Fruit fly (Drosophila melanogaster): ENCODE results near the gene CG9396.

CG9396 gene

dm6 chr3R:9598099-9598498, 26.7 kb upstream of the CG9396 start (continued):
- TF ChIP-seq CG31224 (GFP tag; IDR thresholded peaks at IDR 0.05) (no peak), unpg (GFP tag; optimal IDR thresholded peaks at IDR 0.05) (peak; percentile 63), Bgb (GFP tag; IDR thresholded peaks at IDR 0.05; ENCODE audit: partially characterized antibody) (no peak), Eip74EF (GFP tag; optimal IDR thresholded peaks at IDR 0.05) (no peak), wek (GFP tag; optimal IDR thresholded peaks at IDR 0.05) (no peak), Dip3 (GFP tag; optimal IDR thresholded peaks at IDR 0.05) (no peak), CG5245 (GFP tag; optimal IDR thresholded peaks at IDR 0.05) (peak; percentile 59), Mes4 (GFP tag; optimal IDR thresholded peaks at IDR 0.05) (peak; percentile 36), chn (GFP tag; optimal IDR thresholded peaks at IDR 0.05) (peak; percentile 39), CG16815 (GFP tag; optimal IDR thresholded peaks at IDR 0.05) (peak; percentile 40), tio (GFP tag; optimal IDR thresholded peaks at IDR 0.05) (peak; percentile 29), CG6175 (GFP tag; IDR thresholded peaks at IDR 0.05) (no peak), Spps (tag; optimal IDR thresholded peaks at IDR 0.05) (peak; percentile 62), CG4328 (GFP tag; optimal IDR thresholded peaks at IDR 0.05) (no peak), CTCF (GFP tag; optimal IDR thresholded peaks at IDR 0.05) (no peak), stc (GFP tag; IDR thresholded peaks at IDR 0.05) (no peak), fd96Cb (tag; optimal IDR thresholded peaks at IDR 0.05) (peak; percentile 75), gsb (GFP tag; IDR thresholded peaks at IDR 0.05) (no peak), CG15269 (tag; optimal IDR thresholded peaks at IDR 0.05) (peak; percentile 13), tx (GFP tag; optimal IDR thresholded peaks at IDR 0.05) (no peak), gfzf (GFP tag; optimal IDR thresholded peaks at IDR 0.05) (no peak), Ets97D (GFP tag; optimal IDR thresholded peaks at IDR 0.05) (no peak), sob (GFP tag; IDR thresholded peaks at IDR 0.05) (peak; percentile 20; the same call in 1 of the 2 replicates), Ets65A (GFP tag) (no peak), CG11398 (GFP tag; optimal IDR thresholded peaks at IDR 0.05) (no peak), CG13296 (GFP tag; optimal IDR thresholded peaks at IDR 0.05) (no peak), CG8944 (GFP tag; optimal IDR thresholded peaks at IDR 0.05) (peak; percentile 51), CG17802 (tag; optimal IDR thresholded peaks at IDR 0.05) (peak; percentile 26), inv (GFP tag; IDR thresholded peaks at IDR 0.05; ENCODE audit: partially characterized antibody) (no peak), D (optimal IDR thresholded peaks at IDR 0.05) (no peak), D (GFP tag; optimal IDR thresholded peaks at IDR 0.05) (peak; percentile 68), Oaz (GFP tag; IDR thresholded peaks at IDR 0.05) (no peak), Poxn (GFP tag; IDR thresholded peaks at IDR 0.05) (no peak)

dm6 chr3R:9596615-9597014, 25.2 kb upstream of the CG9396 start:
- TF ChIP-seq sd (tag; optimal IDR thresholded peaks at IDR 0.05) (peak; percentile 94), abd-A (tag; optimal IDR thresholded peaks at IDR 0.05) (peak; percentile 43), chinmo (GFP tag; IDR thresholded peaks at IDR 0.05; ENCODE audit: partially characterized antibody) (peak; percentile 43; the same call in 1 of the 4 replicates), CG3065 (GFP tag; optimal IDR thresholded peaks at IDR 0.05) (no peak)

dm6 chr3R:9595681-9596357, 24.4 kb upstream of the CG9396 start:
- TF ChIP-seq MBD-R2 (GFP tag; IDR thresholded peaks at IDR 0.05) (no peak), grn (GFP tag; optimal IDR thresholded peaks at IDR 0.05) (peak; percentile 86), tll (GFP tag; optimal IDR thresholded peaks at IDR 0.05) (peak in 1 of 2 experiments; percentile 65), chinmo (GFP tag; IDR thresholded peaks at IDR 0.05; ENCODE audit: partially characterized antibody) (0 out of 4 replicates have a peak, but pooled peaks have one; percentile 36), NK7.1 (GFP tag; optimal IDR thresholded peaks at IDR 0.05) (no peak), cwo (GFP tag; optimal IDR thresholded peaks at IDR 0.05) (peak; percentile 2), eve (GFP tag; optimal IDR thresholded peaks at IDR 0.05) (peak in 1 of 2 experiments; percentile 69), CG11723 (GFP tag; optimal IDR thresholded peaks at IDR 0.05) (no peak), zf30C (GFP tag; optimal IDR thresholded peaks at IDR 0.05) (no peak), CG10654 (GFP tag; optimal IDR thresholded peaks at IDR 0.05) (no peak), eyg (GFP tag; optimal IDR thresholded peaks at IDR 0.05) (no peak), otp (GFP tag; IDR thresholded peaks at IDR 0.05) (no peak), CG4707 (GFP tag; optimal IDR thresholded peaks at IDR 0.05) (no peak), dysf (GFP tag; IDR thresholded peaks at IDR 0.05) (no peak)

All from whole organism, embryonic.